Worm (Caenorhabditis elegans) whole organism, L1 larva: ENCODE data around the gene nfki-1.

Experiments used
- ama-1 ChIP-seq: fragments of 150-350 bp; optimal IDR thresholded peaks from 2 replicates; lab custom pipeline; 2014
- mdl-1 ChIP-seq, 2 experiments: fragments of 150-350 bp; optimal IDR thresholded peaks; 2 replicates each; lab custom pipeline; 2014 to 2017; ENCODE audit warnings: missing biosample characterization in 2 of 2, missing genetic modification characterization in 2 of 2, inconsistent platforms in 1 of 2
- nhr-77 ChIP-seq: fragments of 150-350 bp; optimal IDR thresholded peaks from 2 replicates; lab custom pipeline; 2014; ENCODE audit warnings: missing biosample characterization, missing genetic modification characterization
- nhr-90 ChIP-seq: sonication (generic microtip); optimal IDR thresholded peaks from 2 replicates; lab custom pipeline; 2016; ENCODE audit warnings: mild to moderate bottlenecking, missing genetic modification characterization, missing compliant biosample characterization; ENCODE audit not compliant: poor library complexity
- rnt-1 ChIP-seq: sonication (generic microtip); optimal IDR thresholded peaks from 2 replicates; lab custom pipeline; 2016; ENCODE audit warnings: mild to moderate bottlenecking, missing genetic modification characterization, moderate library complexity, missing compliant biosample characterization
- tbx-2 ChIP-seq: sonication (generic microtip); optimal IDR thresholded peaks from 2 replicates; lab custom pipeline; 2016; ENCODE audit warnings: missing genetic modification characterization, missing compliant biosample characterization

- TF ChIP-seq tbx-2 (tag; lab: Kevin White, UChicago) (no peak), nhr-90 (tag; lab: Kevin White, UChicago) (no peak), mdl-1 (tag; optimal IDR thresholded peaks at IDR 0.05; lab: Kevin White, UChicago) (no peak), ama-1 (lab: Kevin White, UChicago) (no peak), nhr-77 (no peak), rnt-1 (no peak)
Observed at ce11 chrX:15407631-15408030, 52.6 kb downstream of the nfki-1 start, which contains the start of gene psa-3.
